Worm (Caenorhabditis elegans) whole organism, L2 larva: ENCODE data around the gene ZK177.1.

Experiments used
- R02D3.7 ChIP-seq: fragments of 150-350 bp; optimal IDR thresholded peaks from 2 replicates; lab custom pipeline; 2014; ENCODE audit warnings: missing biosample characterization, missing genetic modification characterization
- ZK546.5 ChIP-seq: sonication (generic microtip); optimal IDR thresholded peaks from 2 replicates; lab custom pipeline; 2017; ENCODE audit warnings: missing biosample characterization, missing genetic modification characterization
- ama-1 ChIP-seq: fragments of 150-350 bp; optimal IDR thresholded peaks from 2 replicates; lab custom pipeline; 2018; ENCODE audit warnings: inconsistent platforms
- elt-3 ChIP-seq: sonication (generic microtip); optimal IDR thresholded peaks from 2 replicates; lab custom pipeline; 2017; ENCODE audit warnings: missing biosample characterization, missing genetic modification characterization
- gmeb-1 ChIP-seq: fragments of 150-350 bp; optimal IDR thresholded peaks from 2 replicates; lab custom pipeline; 2014; ENCODE audit warnings: missing biosample characterization, missing genetic modification characterization
- lsy-2 ChIP-seq, 2 experiments: fragments of 150-350 bp in 1 of 2; sonication (generic microtip) in 1 of 2; optimal IDR thresholded peaks; 2 replicates each; lab custom pipeline; 2014 to 2017; ENCODE audit warnings: missing biosample characterization in 2 of 2, missing genetic modification characterization in 2 of 2
- mab-5 ChIP-seq: fragments of 150-350 bp; optimal IDR thresholded peaks from 2 replicates; lab custom pipeline; 2014; ENCODE audit warnings: missing biosample characterization, missing genetic modification characterization
- mdl-1 ChIP-seq, 2 experiments: fragments of 150-350 bp in 1 of 2; sonication (generic microtip) in 1 of 2; optimal IDR thresholded peaks; 2 replicates each; lab custom pipeline; 2017; ENCODE audit warnings: missing biosample characterization in 2 of 2, missing genetic modification characterization in 2 of 2
- nhr-11 ChIP-seq: fragments of 150-350 bp; optimal IDR thresholded peaks from 2 replicates; lab custom pipeline; 2014; ENCODE audit warnings: missing biosample characterization, missing genetic modification characterization
- nhr-237 ChIP-seq: fragments of 150-350 bp; optimal IDR thresholded peaks from 2 replicates; lab custom pipeline; 2014; ENCODE audit warnings: missing biosample characterization, missing genetic modification characterization
- snpc-4 ChIP-seq: fragments of 150-350 bp; optimal IDR thresholded peaks from 2 replicates; lab custom pipeline; 2014; ENCODE audit warnings: missing biosample characterization, missing genetic modification characterization
- unc-55 ChIP-seq: fragments of 150-350 bp; sonication (generic microtip); optimal IDR thresholded peaks from 3 replicates; lab custom pipeline; 2014; ENCODE audit warnings: missing biosample characterization, missing genetic modification reagents, missing genetic modification characterization
- ztf-11 ChIP-seq: sonication (generic microtip); optimal IDR thresholded peaks from 2 replicates; lab custom pipeline; 2017; ENCODE audit warnings: missing biosample characterization, missing genetic modification characterization
- ztf-4 ChIP-seq: fragments of 150-350 bp; optimal IDR thresholded peaks from 2 replicates; lab custom pipeline; 2014; ENCODE audit warnings: missing biosample characterization, missing genetic modification characterization

DNA sequence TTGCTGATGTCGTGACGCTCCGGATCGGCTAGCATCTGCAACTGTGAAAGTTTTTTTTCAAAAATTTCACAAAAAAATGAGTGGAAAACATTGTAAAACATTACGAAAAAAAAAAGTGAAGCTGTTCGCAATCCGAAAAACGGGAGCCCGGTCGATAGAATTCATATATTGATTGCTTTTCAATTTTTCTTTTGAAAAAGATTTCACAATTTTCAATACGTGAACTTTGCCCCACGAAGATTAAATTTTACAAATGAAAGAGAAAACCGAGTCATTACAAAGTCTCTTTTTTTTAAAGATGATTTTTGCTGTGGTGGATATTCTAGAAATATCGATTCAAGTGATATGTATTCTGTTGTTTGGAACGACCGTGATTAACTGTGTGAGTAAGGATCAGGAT is 33.5 kb upstream of the ZK177.1 start, which contains the start of gene F12A10.6:
- TF ChIP-seq ama-1 (lab: Kevin White, UChicago) (no peak), mdl-1 (tag; optimal IDR thresholded peaks at IDR 0.05; lab: Kevin White, UChicago) (no peak), mab-5 (tag; lab: Kevin White, UChicago) (no peak), ztf-11 (tag; lab: Kevin White, UChicago) (no peak), snpc-4 (tag; lab: Kevin White, UChicago) (no peak), nhr-11 (tag; lab: Kevin White, UChicago) (no peak), gmeb-1 (tag; lab: Kevin White, UChicago) (no peak), ztf-4 (tag; lab: Kevin White, UChicago) (no peak), nhr-237 (no peak), unc-55 (no peak), ZK546.5 (tag; lab: Kevin White, UChicago) (no peak), lsy-2 (tag; optimal IDR thresholded peaks at IDR 0.05; lab: Kevin White, UChicago) (no peak), R02D3.7 (tag; lab: Kevin White, UChicago) (no peak), elt-3 (tag; lab: Kevin White, UChicago) (no peak)
